Worm (Caenorhabditis elegans): ENCODE results near the gene tyr-2.

Gene tyr-2

DNA sequence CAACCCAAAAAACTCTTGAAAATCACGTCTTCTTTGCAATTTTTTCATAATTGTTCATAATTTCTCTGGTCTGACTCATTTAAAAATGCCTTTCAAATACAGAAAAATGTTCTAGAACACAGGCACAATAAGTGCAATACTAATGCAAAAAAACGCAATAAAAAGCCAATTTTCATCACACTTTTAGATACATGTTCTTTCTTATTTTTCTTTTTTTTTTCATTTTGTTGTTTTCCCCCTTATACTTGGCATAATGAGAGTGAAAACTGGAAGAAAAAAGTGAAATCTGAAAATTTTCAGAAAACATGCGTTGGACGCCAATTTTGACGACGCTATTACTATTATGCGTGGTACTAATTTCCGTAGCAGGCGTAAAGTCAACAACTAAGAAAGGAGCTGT, at the start of gene tyr-2:
Gene tyr-2 (plus strand): TSS at position 301 of the 400 bp plus-strand sequence.
- TF ChIP-seq unc-62 (GFP tag; optimal IDR thresholded peaks at IDR 0.05), result no peak

DNA sequence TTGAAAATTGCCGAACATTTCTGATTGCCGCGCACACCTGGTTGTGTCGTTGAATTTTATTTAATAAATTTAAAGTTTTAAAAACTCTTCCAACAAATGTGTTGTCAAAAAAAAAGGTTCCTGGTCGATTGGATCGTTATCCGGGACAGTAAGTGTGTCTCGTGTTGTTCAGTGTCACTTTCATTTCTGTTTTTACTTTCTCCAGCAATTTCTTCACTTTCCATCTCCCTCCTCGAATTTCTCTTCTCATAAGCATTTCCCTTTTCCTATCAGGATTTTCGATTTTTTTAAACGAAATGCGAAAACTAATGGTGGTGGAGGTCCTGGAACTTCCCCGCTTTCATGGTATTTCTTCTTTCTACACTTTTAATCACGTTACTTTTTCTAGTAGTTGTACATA, 48.4 kb upstream of the tyr-2 start:
- no peak for TF ChIP-seq unc-62 (GFP tag; optimal IDR thresholded peaks at IDR 0.05)

DNA sequence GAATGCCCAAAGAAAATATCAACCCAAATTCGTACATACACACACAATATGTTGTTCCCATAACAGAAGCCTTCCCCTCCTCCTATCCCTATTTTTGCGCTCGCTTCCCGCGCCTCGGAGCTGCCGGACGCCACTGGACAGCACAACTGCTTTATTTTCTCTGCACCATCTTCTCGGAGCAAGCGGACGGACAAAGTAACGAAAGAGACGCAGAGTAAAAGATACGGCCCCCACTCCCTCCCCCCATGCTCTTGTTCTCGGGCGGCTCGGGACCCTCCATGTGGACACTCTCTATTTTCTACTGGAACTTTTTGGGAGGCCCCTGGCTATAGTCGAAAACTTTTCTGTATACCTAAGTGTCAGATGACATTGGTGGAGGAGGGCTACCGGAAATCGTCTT, 46.2 kb upstream of the tyr-2 start:
- no peak for TF ChIP-seq unc-62 (GFP tag; optimal IDR thresholded peaks at IDR 0.05)

DNA sequence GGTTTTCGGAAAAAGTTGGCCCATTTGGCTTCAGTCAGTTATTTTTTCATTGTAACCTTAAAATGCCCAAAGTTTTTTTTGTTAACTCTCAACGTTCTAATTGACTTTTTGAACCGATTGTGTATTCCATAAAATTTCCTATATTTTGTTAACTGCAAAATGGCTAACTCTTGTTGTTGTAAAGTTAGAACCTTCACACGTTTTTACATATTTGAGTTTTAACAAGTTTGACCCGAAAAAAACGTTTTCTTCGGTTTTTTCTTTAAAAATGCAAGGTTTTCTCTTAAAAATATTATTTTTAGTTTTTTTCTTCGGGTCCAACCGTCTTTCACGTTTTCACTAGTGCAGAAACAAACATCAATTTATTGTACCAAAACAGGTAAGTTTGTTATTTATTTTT, 42.3 kb upstream of the tyr-2 start, which contains the start of gene lit-1:
Gene lit-1 (plus strand): TSS at position 301 of the 400 bp plus-strand sequence.
- no peak for TF ChIP-seq unc-62 (GFP tag; optimal IDR thresholded peaks at IDR 0.05)

DNA sequence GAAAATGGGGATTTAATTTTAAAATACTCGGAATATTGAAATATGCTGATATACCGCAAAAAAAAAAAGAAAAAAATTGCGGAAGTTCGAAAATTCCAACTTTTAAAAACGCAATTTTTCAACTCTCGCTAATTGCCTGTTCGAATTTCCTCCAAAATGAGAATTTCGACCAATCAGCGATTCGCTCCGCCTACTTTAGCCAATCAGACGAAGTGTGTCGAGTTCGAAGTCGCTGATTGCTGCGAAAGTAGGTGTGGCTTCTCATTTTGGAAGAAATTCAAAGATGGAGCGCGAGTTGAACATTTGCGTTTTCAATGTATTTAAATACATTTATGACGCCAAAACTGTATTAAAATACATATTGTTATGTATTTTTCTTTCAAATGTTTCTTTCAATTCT, 35.6 kb upstream of the tyr-2 start:
- TF ChIP-seq unc-62 (GFP tag; optimal IDR thresholded peaks at IDR 0.05), result no peak

DNA sequence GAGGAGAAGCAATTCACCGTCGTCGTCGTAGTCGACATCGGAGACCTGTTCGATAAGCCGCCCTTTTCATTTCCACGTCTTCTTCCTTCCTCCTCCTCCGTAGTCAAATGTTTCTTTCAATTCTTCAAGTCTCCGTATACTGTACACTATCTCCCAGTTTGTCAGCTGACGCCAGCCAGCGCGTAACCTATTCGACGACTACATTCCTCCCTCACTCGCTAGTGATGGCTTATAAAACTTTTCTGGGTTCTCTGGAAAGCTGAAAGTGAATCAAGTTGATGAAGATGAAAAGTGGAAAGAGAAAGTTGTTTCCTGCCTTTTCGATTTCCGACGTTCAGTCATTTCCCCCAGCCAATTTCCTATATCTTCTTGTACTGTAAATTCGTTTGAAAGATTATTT, 34.9 kb upstream of the tyr-2 start:
- no peak for TF ChIP-seq unc-62 (GFP tag; optimal IDR thresholded peaks at IDR 0.05)

DNA sequence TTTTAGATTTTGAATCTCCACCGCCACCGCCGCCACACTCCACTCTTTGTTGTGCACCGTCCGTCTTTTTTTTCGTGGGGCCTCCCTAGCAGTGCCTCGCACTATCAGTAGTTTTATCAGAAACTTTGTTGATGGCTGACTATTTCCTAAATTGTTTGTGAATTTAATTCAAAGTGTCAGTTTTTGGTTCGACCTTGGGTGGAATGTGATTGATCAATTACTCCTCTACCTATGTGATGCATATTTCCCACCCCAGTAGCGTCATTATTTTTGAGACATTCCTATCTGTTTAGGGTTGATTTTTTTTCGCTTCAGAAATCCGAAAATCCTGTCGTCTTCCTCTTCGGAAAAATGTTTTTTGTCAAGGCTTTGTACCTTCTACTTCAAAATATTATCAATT, 33.4 kb upstream of the tyr-2 start:
- no peak for TF ChIP-seq unc-62 (GFP tag; optimal IDR thresholded peaks at IDR 0.05)

DNA sequence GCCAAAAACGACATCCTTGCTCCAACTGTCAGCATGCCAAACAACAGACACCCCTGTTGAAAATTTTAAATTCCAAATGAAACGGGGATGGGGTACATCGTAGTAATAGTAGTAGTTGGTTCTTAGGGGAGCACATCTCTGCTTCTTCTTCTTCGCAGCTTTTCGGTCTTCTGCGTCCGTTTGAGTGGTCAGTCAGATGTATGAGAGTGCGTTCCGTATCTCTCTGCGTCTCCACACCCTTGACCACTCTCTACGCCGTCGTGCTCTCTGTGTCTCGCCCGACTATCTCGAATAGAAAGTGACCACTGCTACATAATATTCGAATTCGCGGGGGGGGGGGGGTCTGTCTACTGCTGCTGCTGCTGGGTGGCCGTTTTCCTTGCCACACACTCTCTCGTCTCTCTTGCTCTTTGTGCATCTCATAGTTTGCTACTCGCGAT, 31.1 kb upstream of the tyr-2 start:
- no peak for TF ChIP-seq unc-62 (GFP tag; optimal IDR thresholded peaks at IDR 0.05)

DNA sequence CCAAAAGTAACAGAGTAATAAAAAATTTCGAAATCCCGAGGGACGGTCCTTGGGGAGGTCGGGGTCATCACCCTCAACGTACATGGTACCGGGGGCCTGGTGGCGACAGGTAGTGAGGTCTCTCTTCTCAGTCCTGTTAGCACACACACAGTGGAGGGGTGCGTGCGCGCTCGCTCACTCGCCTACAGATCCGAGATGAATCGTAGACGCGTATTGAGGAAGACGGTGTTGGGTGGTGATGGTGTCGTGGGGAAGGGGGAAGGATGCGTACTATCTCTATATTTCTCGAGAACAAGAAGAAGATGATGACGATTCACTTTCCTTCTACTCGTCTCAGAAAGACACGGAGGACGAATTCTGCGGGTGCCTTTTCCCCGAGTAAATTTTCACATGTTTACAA, 30.2 kb upstream of the tyr-2 start:
- TF ChIP-seq unc-62 (GFP tag; optimal IDR thresholded peaks at IDR 0.05), result no peak

DNA sequence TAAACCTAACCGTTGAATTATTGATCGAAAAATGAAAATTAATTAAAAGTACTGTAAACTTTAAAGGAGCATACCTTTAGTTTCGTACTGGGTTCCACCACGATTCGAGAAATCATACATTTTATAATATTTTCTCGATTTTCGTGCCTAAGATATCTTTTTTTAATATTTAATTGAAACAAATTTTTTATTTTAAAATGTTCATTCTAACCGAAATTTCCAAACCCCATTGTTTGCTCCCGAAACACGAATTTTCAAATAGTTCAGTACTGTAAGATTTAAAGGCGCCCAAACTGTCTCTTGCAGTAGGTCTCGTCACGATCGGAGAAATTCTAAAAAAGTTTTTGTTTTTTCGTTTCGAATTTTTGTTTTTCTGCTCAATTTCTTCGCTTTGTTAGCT, 29.1 kb upstream of the tyr-2 start:
- TF ChIP-seq unc-62 (GFP tag; optimal IDR thresholded peaks at IDR 0.05), result no peak

DNA sequence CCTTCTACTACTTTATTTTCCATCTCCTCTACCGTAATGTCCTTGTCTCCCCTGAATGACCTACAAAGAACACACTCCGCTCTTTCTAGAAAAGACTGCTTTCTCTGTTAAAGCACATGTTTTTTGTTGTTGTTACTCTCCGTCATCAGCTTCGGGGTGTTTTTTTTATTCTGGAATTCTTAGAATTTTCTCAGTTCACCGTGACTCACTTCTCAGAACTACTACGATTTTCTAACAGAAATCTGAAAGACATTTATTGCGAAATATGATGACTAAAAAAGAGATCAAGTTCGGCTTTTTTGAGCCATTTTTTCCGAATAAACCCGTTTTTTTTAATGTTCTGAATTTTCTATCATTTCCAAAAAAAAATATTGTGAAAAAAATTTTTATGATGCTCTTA, 27.8 kb upstream of the tyr-2 start:
- TF ChIP-seq unc-62 (GFP tag; optimal IDR thresholded peaks at IDR 0.05), result no peak

DNA sequence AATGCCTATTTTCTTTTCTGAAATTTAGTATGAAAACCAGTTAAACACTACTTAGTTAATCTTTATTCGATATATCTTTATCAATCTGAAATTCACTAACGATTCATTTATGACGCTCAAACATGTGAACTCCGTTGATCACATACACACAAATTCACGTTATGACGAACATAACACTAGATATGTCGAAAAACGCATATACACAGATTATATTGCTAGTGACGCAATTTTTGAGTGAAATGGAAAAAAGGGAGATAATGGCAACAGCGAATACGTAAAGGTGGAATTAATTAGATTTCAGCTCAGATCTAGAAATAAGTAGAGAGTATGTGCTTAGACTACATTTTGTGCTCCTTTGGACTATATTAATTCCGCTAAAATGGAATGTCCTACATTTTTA, 27.2 kb upstream of the tyr-2 start:
- no peak for TF ChIP-seq unc-62 (GFP tag; optimal IDR thresholded peaks at IDR 0.05)

DNA sequence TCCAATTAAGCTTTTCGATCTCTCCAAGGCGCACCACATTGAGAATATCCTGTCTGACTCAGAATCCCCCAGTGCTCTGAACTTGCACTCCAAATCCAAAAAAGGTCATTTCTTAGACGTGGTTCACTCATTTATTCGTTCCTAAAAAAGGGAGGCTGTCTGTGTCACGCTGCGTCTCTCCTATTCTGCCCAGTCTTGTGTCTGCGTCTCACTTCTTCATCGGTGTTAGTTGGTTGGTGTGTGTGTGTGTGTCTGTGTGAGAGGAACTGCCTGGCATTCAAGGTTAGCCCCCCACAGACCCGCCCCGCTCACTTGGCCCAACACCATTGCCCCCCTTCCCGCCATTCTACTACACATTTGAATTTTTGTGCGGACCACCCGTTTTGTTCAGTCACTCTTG, 26.5 kb upstream of the tyr-2 start:
- TF ChIP-seq unc-62 (GFP tag; optimal IDR thresholded peaks at IDR 0.05), result no peak

DNA sequence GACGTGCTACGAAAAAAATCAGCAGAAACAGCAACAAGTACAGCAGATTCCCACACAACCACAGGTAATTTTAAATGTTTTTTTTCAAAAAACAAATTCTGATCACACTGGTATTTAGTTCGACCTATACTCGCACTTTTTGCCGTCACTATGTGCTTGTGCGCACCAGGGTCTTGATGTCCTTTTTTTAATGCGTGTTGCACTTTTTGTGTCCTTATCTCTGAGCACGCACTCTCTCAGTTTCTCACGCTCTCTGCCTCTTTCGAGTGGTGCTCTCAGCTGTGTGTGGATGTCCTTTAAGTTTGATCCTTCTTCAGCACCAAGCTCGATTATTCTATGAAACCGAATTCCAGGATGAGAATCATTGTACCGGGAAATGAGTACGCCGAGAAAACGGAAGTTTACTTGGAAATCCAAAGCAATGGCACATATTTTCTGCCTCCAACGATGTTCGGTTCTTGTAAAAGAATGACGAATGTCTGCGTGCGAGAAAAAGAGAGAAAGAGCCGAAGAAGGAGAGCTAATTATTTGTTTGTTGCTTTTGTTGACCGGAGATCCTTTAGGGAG, 25.5 kb upstream of the tyr-2 start:
- TF ChIP-seq unc-62 (GFP tag; optimal IDR thresholded peaks at IDR 0.05), result no peak

DNA sequence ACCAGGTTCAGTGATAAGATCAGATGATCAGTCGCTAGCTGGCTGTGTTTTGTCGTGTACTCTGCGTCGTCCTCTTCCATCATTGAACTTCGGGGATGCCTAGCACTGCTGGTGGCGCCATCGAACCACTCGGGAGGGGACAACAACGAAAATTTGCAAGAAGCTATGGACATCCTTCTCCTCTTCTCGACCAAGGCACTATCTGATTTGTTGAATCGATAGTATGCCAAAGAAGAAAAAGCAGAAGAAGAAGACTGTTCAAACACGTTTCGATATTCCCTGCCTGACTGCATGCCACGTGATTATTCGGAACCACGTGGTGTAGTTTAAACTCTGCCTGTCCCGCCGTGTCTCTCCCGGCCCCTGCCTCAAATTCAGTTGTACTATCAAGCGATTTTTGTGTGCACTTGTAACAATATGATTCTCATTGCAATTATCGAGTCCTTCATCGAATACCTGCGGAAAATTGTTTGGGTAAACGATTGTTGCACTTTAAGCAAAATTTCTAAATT, 24.7 kb upstream of the tyr-2 start:
- no peak for TF ChIP-seq unc-62 (GFP tag; optimal IDR thresholded peaks at IDR 0.05)

DNA sequence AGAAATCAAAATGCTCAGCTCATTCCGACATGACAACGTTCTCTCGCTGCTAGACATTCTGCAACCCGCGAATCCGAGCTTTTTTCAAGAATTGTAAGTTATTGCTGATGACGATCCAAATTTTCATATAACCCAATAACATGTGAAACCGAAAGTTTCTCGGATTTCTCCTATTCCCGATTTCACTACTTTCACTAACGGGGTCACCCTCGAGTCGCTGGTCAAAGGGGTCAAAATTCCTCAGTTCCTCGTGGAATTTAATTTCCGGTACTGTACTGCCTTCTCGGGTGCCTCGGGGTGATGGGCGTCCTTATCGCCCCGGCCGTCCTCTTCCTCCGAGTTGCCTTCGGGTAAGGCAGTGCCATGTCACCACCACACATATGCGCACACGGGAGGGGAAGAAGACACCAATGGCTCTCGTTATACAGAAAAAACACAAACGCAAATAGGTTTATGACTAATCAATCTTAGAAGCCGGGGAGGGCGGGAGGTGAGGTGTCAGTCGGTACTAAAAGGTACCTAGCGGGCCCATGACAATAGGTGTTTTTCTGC, 23.8 kb upstream of the tyr-2 start:
- no peak for TF ChIP-seq unc-62 (GFP tag; optimal IDR thresholded peaks at IDR 0.05)

DNA sequence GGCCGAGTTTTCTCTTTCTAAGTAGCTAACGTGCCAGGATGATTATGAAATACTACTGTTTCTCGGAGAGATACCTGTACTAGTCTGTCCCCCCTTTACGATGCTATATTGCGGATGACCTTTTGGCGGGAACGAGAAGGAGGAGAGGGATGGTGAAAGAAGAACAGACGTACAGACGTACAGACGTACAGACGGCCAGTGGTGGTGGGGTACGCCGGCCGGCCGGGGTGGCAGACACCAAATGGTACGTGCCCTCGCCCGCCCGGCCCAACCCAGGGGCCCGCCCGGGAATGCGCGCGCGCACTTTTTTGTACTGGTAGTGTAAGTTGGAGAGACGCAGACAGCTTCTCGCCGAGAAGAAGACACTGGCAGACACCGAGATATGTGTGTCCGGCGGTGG, 23.0 kb upstream of the tyr-2 start:
- TF ChIP-seq unc-62 (GFP tag; optimal IDR thresholded peaks at IDR 0.05), result no peak

DNA sequence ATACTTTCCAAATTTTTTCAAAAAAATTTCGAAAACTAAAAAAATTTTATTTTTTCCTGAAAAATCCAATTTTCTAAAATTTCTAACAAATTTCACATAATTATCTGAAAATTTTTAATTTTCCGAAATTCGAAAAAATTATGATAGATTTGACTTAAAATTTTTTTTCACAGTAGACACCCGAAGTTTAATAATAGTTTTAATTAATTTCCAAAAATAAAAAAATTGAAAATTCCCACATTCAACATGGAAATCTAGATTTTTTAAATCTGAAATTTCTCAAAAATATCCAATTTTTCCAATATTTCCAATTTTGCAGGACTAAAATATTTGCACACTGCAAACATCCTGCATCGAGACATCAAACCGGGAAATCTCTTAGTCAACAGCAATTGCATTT, 22.1 kb upstream of the tyr-2 start:
- TF ChIP-seq unc-62 (GFP tag; optimal IDR thresholded peaks at IDR 0.05), result no peak

All from whole organism, dauer.